Worm (Caenorhabditis elegans) whole organism, mixed stage, embryonic: ENCODE measurements around the gene col-174.

Source experiments
- M03D4.4 ChIP-seq: sonication (generic microtip); optimal IDR thresholded peaks from 2 replicates; lab custom pipeline; 2017; ENCODE audit warnings: mild to moderate bottlenecking, missing genetic modification characterization, missing compliant biosample characterization
- bed-3 ChIP-seq: fragments of 200-800 bp; sonication (Bioruptor generic); optimal IDR thresholded peaks from 3 replicates; lab custom pipeline; 2018; ENCODE audit warnings: mild to moderate bottlenecking, missing genetic modification characterization, moderate library complexity, missing compliant biosample characterization
- blmp-1 ChIP-seq: fragments of 150-350 bp; optimal IDR thresholded peaks from 2 replicates; lab custom pipeline; 2014; ENCODE audit warnings: missing biosample characterization, missing genetic modification characterization
- ceh-39 ChIP-seq: fragments of 150-350 bp; optimal IDR thresholded peaks from 2 replicates; lab custom pipeline; 2014; ENCODE audit warnings: missing biosample characterization, missing genetic modification characterization
- ceh-43 ChIP-seq: fragments of 200-800 bp; sonication (Bioruptor generic); optimal IDR thresholded peaks from 2 replicates; lab custom pipeline; 2018; ENCODE audit warnings: mild to moderate bottlenecking, missing genetic modification characterization, moderate library complexity, missing compliant biosample characterization
- ceh-83 ChIP-seq: fragments of 200-800 bp; sonication (Bioruptor generic); optimal IDR thresholded peaks from 2 replicates; lab custom pipeline; 2018; ENCODE audit warnings: mild to moderate bottlenecking, missing genetic modification characterization, missing compliant biosample characterization
- ces-1 ChIP-seq: fragments of 150-350 bp; optimal IDR thresholded peaks from 2 replicates; lab custom pipeline; 2014; ENCODE audit warnings: missing biosample characterization, missing genetic modification reagents, missing genetic modification characterization
- cnd-1 ChIP-seq: fragments of 200-800 bp; sonication (Bioruptor generic); optimal IDR thresholded peaks from 2 replicates; lab custom pipeline; 2018; ENCODE audit warnings: mild to moderate bottlenecking, missing genetic modification characterization, missing compliant biosample characterization
- drap-1 ChIP-seq: fragments of 200-800 bp; sonication (Bioruptor generic); optimal IDR thresholded peaks from 3 replicates; lab custom pipeline; 2018; ENCODE audit warnings: mild to moderate bottlenecking, missing genetic modification characterization, missing compliant biosample characterization
- elt-1 ChIP-seq: sonication (generic microtip); optimal IDR thresholded peaks from 2 replicates; lab custom pipeline; 2017; ENCODE audit warnings: missing genetic modification characterization, mild to moderate bottlenecking, missing compliant biosample characterization, antibody characterized with exemption, moderate library complexity, borderline replicate concordance; ENCODE audit not compliant: insufficient read depth
- elt-3 ChIP-seq: fragments of 150-350 bp; optimal IDR thresholded peaks from 2 replicates; lab custom pipeline; 2014; ENCODE audit warnings: missing biosample characterization, missing genetic modification characterization
- flh-1 ChIP-seq: fragments of 200-800 bp; sonication (Bioruptor generic); optimal IDR thresholded peaks from 2 replicates; lab custom pipeline; 2018; ENCODE audit warnings: mild to moderate bottlenecking, missing genetic modification characterization, moderate library complexity, missing compliant biosample characterization
- ham-2 ChIP-seq: fragments of 200-800 bp; sonication (Bioruptor generic); optimal IDR thresholded peaks from 2 replicates; lab custom pipeline; 2018; ENCODE audit warnings: mild to moderate bottlenecking, missing genetic modification characterization, missing compliant biosample characterization
- hlh-1 ChIP-seq: fragments of 150-350 bp; optimal IDR thresholded peaks from 2 replicates; lab custom pipeline; 2014; ENCODE audit warnings: missing biosample characterization, missing genetic modification reagents, missing genetic modification characterization
- lin-13 ChIP-seq: fragments of 150-350 bp; optimal IDR thresholded peaks from 2 replicates; lab custom pipeline; 2014; ENCODE audit warnings: missing biosample characterization, missing genetic modification characterization
- lin-32 ChIP-seq: fragments of 200-800 bp; sonication (Bioruptor generic); optimal IDR thresholded peaks from 2 replicates; lab custom pipeline; 2018; ENCODE audit warnings: mild to moderate bottlenecking, missing genetic modification characterization, missing compliant biosample characterization
- mab-5 ChIP-seq: fragments of 150-350 bp; optimal IDR thresholded peaks from 2 replicates; lab custom pipeline; 2014; ENCODE audit warnings: missing biosample characterization, missing genetic modification characterization
- mep-1 ChIP-seq: fragments of 150-350 bp; optimal IDR thresholded peaks from 2 replicates; lab custom pipeline; 2017; ENCODE audit warnings: missing biosample characterization, missing genetic modification reagents, missing genetic modification characterization, inconsistent platforms
- mls-2 ChIP-seq: sonication (generic microtip); optimal IDR thresholded peaks from 2 replicates; lab custom pipeline; 2016; ENCODE audit warnings: mild to moderate bottlenecking, missing genetic modification characterization, moderate library complexity, missing compliant biosample characterization
- nhr-12 ChIP-seq: fragments of 150-350 bp; optimal IDR thresholded peaks from 2 replicates; lab custom pipeline; 2014; ENCODE audit warnings: missing biosample characterization, missing genetic modification characterization
- nhr-2 ChIP-seq: fragments of 150-350 bp; optimal IDR thresholded peaks from 2 replicates; lab custom pipeline; 2014; ENCODE audit warnings: missing biosample characterization, missing genetic modification characterization
- nhr-237 ChIP-seq: fragments of 150-350 bp; optimal IDR thresholded peaks from 2 replicates; lab custom pipeline; 2014; ENCODE audit warnings: missing biosample characterization, missing genetic modification characterization
- nhr-28 ChIP-seq: fragments of 150-350 bp; optimal IDR thresholded peaks from 2 replicates; lab custom pipeline; 2014; ENCODE audit warnings: missing biosample characterization, missing genetic modification characterization
- nhr-76 ChIP-seq: sonication (generic microtip); optimal IDR thresholded peaks from 2 replicates; lab custom pipeline; 2017; ENCODE audit warnings: missing biosample characterization, missing genetic modification characterization
- pha-4 ChIP-seq: fragments of 150-350 bp; optimal IDR thresholded peaks from 2 replicates; lab custom pipeline; 2018; ENCODE audit warnings: missing biosample characterization, missing genetic modification reagents, missing genetic modification characterization
- sem-2 ChIP-seq: fragments of 200-800 bp; sonication (Bioruptor generic); optimal IDR thresholded peaks from 2 replicates; lab custom pipeline; 2018; ENCODE audit warnings: mild to moderate bottlenecking, missing genetic modification characterization, missing compliant biosample characterization
- snpc-4 ChIP-seq: fragments of 150-350 bp; optimal IDR thresholded peaks from 2 replicates; lab custom pipeline; 2014; ENCODE audit warnings: missing biosample characterization, missing genetic modification characterization
- sptf-1 ChIP-seq: sonication (generic microtip); optimal IDR thresholded peaks from 2 replicates; lab custom pipeline; 2017; ENCODE audit warnings: mild to moderate bottlenecking, missing genetic modification characterization, moderate library complexity, missing compliant biosample characterization
- tbx-8 ChIP-seq: fragments of 200-800 bp; sonication (Bioruptor generic); optimal IDR thresholded peaks from 2 replicates; lab custom pipeline; 2018; ENCODE audit warnings: mild to moderate bottlenecking, missing genetic modification characterization, moderate library complexity, missing compliant biosample characterization
- unc-120 ChIP-seq: sonication (generic microtip); optimal IDR thresholded peaks from 2 replicates; lab custom pipeline; 2017; ENCODE audit warnings: missing genetic modification characterization, missing compliant biosample characterization; ENCODE audit not compliant: poor library complexity, severe bottlenecking
- unc-39 ChIP-seq: fragments of 150-350 bp; optimal IDR thresholded peaks from 2 replicates; lab custom pipeline; 2014; ENCODE audit warnings: missing biosample characterization, missing genetic modification characterization
- unc-62 ChIP-seq: fragments of 150-350 bp; optimal IDR thresholded peaks from 2 replicates; lab custom pipeline; 2014; ENCODE audit warnings: missing biosample characterization, missing genetic modification reagents, missing genetic modification characterization
- zip-8 ChIP-seq: fragments of 150-350 bp; optimal IDR thresholded peaks from 2 replicates; lab custom pipeline; 2014; ENCODE audit warnings: missing biosample characterization, missing genetic modification characterization
- ztf-11 ChIP-seq: fragments of 150-350 bp; optimal IDR thresholded peaks from 2 replicates; lab custom pipeline; 2014; ENCODE audit warnings: missing biosample characterization, missing genetic modification characterization

col-174 gene

DNA sequence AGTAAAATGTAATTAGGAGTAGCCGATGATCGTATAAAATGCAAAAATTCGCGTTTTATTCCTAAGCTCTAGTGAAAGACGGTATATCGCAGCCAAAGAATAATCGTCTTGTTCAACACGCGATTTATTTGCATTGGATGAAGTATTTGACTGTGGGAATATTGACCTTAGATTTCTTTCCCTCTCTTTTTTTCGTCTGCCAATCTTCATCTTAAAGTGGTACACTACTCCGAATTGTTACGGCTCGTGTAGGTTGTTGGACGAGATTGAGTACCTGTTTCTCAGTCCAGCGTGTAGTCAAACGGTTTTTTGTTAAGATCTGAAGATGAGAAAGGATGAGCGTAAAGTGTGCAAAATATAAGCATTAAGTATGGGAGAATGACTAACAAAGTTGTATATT lies 40.1 kb upstream of the col-174 start, which contains the start of gene lgc-11:
lgc-11 (minus strand) TSS at position 101 of the 400 bp plus-strand sequence.
- TF ChIP-seq unc-62 (no peak), drap-1 (GFP tag; lab: Kevin White, UChicago) (no peak), hlh-1 (no peak), ceh-83 (GFP tag; lab: Kevin White, UChicago) (no peak), lin-32 (GFP tag; lab: Kevin White, UChicago) (no peak), unc-120 (tag; lab: Kevin White, UChicago) (no peak), zip-8 (tag; lab: Kevin White, UChicago) (no peak), bed-3 (no peak), pha-4 (tag; lab: Kevin White, UChicago) (no peak), nhr-76 (no peak), elt-1 (no peak), tbx-8 (GFP tag; lab: Kevin White, UChicago) (no peak), mep-1 (tag; lab: Kevin White, UChicago) (no peak), lin-13 (tag; lab: Kevin White, UChicago) (no peak), ces-1 (no peak)

- no peak for TF ChIP-seq ztf-11
- TF ChIP-seq nhr-237 (tag; lab: Kevin White, UChicago): no peak
- no peak for TF ChIP-seq unc-39 (tag; lab: Kevin White, UChicago)
- TF ChIP-seq blmp-1 (tag; lab: Kevin White, UChicago): no peak
- TF ChIP-seq tbx-8 (GFP tag; lab: Kevin White, UChicago): no peak
- no peak for TF ChIP-seq nhr-12 (tag; lab: Kevin White, UChicago)
- no peak for TF ChIP-seq lin-13 (tag; lab: Kevin White, UChicago)
- TF ChIP-seq mep-1 (tag; lab: Kevin White, UChicago): no peak
- TF ChIP-seq ham-2 (GFP tag; lab: Kevin White, UChicago): no peak
- no peak for TF ChIP-seq unc-120 (tag; lab: Kevin White, UChicago)
- no peak for TF ChIP-seq nhr-28 (tag; lab: Kevin White, UChicago)
- TF ChIP-seq lin-32 (GFP tag; lab: Kevin White, UChicago): no peak
- no peak for TF ChIP-seq nhr-76
- no peak for TF ChIP-seq ceh-83 (GFP tag; lab: Kevin White, UChicago)
- no peak for TF ChIP-seq flh-1
- TF ChIP-seq unc-62: no peak
- no peak for TF ChIP-seq ceh-43
- no peak for TF ChIP-seq hlh-1
Observed at ce11 chrX:7507141-7507540, 39.5 kb upstream of the col-174 start.

ce11 chrX:7512714-7513113 lies 33.9 kb upstream of the col-174 start:
- TF ChIP-seq mab-5 (tag; lab: Kevin White, UChicago) (no peak), snpc-4 (tag; lab: Kevin White, UChicago) (no peak), ztf-11 (no peak), ham-2 (GFP tag; lab: Kevin White, UChicago) (no peak), cnd-1 (tag; lab: Kevin White, UChicago) (no peak), lin-13 (tag; lab: Kevin White, UChicago) (no peak), drap-1 (GFP tag; lab: Kevin White, UChicago) (no peak), tbx-8 (GFP tag; lab: Kevin White, UChicago) (no peak), lin-32 (GFP tag; lab: Kevin White, UChicago) (no peak), unc-62 (no peak), pha-4 (tag; lab: Kevin White, UChicago) (no peak)
- TF ChIP-seq, all 35 proteins: peak for 0

- TF ChIP-seq nhr-28 (tag; lab: Kevin White, UChicago): no peak
Observed at ce11 chrX:7519569-7519968, 27.0 kb upstream of the col-174 start, which contains the start of gene chts-1. chts-1 (minus strand) TSS chrX:7519669.

- peak; percentile 88 for TF ChIP-seq hlh-1
- no peak for TF ChIP-seq nhr-28 (tag; lab: Kevin White, UChicago)
Observed at ce11 chrX:7522595-7522994, 24.0 kb upstream of the col-174 start.

- TF ChIP-seq ceh-39 (tag; lab: Kevin White, UChicago): no peak
- no peak for TF ChIP-seq tbx-8 (GFP tag; lab: Kevin White, UChicago)
- TF ChIP-seq ceh-83 (GFP tag; lab: Kevin White, UChicago): no peak
- peak; percentile 9 for TF ChIP-seq ces-1
- no peak for TF ChIP-seq nhr-28 (tag; lab: Kevin White, UChicago)
- no peak for TF ChIP-seq lin-13 (tag; lab: Kevin White, UChicago)
- no peak for TF ChIP-seq mep-1 (tag; lab: Kevin White, UChicago)
- no peak for TF ChIP-seq sem-2 (GFP tag; lab: Kevin White, UChicago)
- no peak for TF ChIP-seq elt-3
- TF ChIP-seq lin-32 (GFP tag; lab: Kevin White, UChicago): no peak
- TF ChIP-seq pha-4 (tag; lab: Kevin White, UChicago): no peak
- TF ChIP-seq mab-5 (tag; lab: Kevin White, UChicago): no peak
- TF ChIP-seq snpc-4 (tag; lab: Kevin White, UChicago): no peak
- TF ChIP-seq unc-120 (tag; lab: Kevin White, UChicago): peak; percentile 29
- no peak for TF ChIP-seq sptf-1 (tag; lab: Kevin White, UChicago)
- TF ChIP-seq M03D4.4 (tag; lab: Kevin White, UChicago): peak; percentile 34
- no peak for TF ChIP-seq unc-39 (tag; lab: Kevin White, UChicago)
- TF ChIP-seq nhr-12 (tag; lab: Kevin White, UChicago): no peak
- TF ChIP-seq cnd-1 (tag; lab: Kevin White, UChicago): no peak
- TF ChIP-seq hlh-1: peak; percentile 90
- TF ChIP-seq unc-62: peak; percentile 18
- TF ChIP-seq ztf-11: no peak
- no peak for TF ChIP-seq mls-2 (tag; lab: Kevin White, UChicago)
- TF ChIP-seq zip-8 (tag; lab: Kevin White, UChicago): no peak
- TF ChIP-seq blmp-1 (tag; lab: Kevin White, UChicago): no peak
- no peak for TF ChIP-seq nhr-237 (tag; lab: Kevin White, UChicago)
- TF ChIP-seq nhr-2: no peak
- TF ChIP-seq nhr-76: no peak
Observed at ce11 chrX:7523799-7524198, 22.8 kb upstream of the col-174 start.
